Fruit fly (Drosophila melanogaster): ENCODE measurements around the gene Dad.

Gene Dad

DNA sequence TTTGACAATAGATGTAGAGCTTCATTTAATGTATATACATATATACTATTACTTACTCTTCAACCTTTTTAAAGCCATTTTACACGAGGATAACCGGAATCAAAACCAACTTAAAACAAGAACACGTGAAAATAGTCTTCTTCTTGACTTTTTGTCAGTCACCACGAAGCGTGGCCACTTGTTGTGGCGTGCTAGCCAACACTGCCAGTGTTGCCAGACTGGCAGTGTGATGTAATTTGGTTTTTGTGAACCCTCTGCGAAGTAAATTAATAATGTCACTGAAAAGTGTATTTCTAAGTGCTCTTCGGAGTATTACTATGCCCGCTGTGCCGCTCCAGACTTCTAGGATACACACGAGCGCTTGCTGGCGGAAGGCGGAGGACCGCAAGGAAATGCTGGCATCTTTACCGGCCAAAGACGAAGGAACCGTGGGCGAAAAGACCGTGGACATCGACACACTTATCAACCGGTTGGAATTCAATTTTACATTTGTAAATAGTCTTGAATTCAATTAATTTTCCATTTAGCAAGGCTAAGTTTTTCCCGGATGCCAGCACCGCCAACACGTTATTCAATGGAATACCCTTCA, 18.8 kb downstream of the Dad start, which contains the start of the genes Ns1 and mRpS11 (continued):
- TF ChIP-seq CG2678 (tag; optimal IDR thresholded peaks at IDR 0.05) = no peak
- no peak for TF ChIP-seq Rx (GFP tag; IDR thresholded peaks at IDR 0.05)
- no peak for TF ChIP-seq CkIIα-i1 (GFP tag; IDR thresholded peaks at IDR 0.05)
- peak; percentile 39 for TF ChIP-seq Hmr (GFP tag; optimal IDR thresholded peaks at IDR 0.05)
- no peak for TF ChIP-seq CG12744 (GFP tag; optimal IDR thresholded peaks at IDR 0.05)
- TF ChIP-seq CG7786 (GFP tag; optimal IDR thresholded peaks at IDR 0.05) = peak; percentile 55
- TF ChIP-seq MTF-1 (GFP tag; optimal IDR thresholded peaks at IDR 0.05; ENCODE audit: borderline replicate concordance) = no peak
- peak; percentile 4 for TF ChIP-seq CG4328 (GFP tag; optimal IDR thresholded peaks at IDR 0.05)
- peak; percentile 34 for TF ChIP-seq Dp (GFP tag; optimal IDR thresholded peaks at IDR 0.05)
- TF ChIP-seq CG17829 (tag; optimal IDR thresholded peaks at IDR 0.05) = peak; percentile 49
- TF ChIP-seq CG16863 (GFP tag; optimal IDR thresholded peaks at IDR 0.05) = no peak
- peak; percentile 2 for TF ChIP-seq Atf-2 (GFP tag; optimal IDR thresholded peaks at IDR 0.05)
- peak; percentile 95 for TF ChIP-seq scrt (GFP tag; optimal IDR thresholded peaks at IDR 0.05)
- peak; percentile 16 for TF ChIP-seq zen (tag; optimal IDR thresholded peaks at IDR 0.05)
- TF ChIP-seq jumu (GFP tag; optimal IDR thresholded peaks at IDR 0.05) = peak; percentile 60
- TF ChIP-seq Fer2 (tag; optimal IDR thresholded peaks at IDR 0.05) = no peak
- TF ChIP-seq maf-S (GFP tag; optimal IDR thresholded peaks at IDR 0.05) = no peak
- no peak for TF ChIP-seq CG7839 (tag; optimal IDR thresholded peaks at IDR 0.05)
- TF ChIP-seq lola (GFP tag; optimal IDR thresholded peaks at IDR 0.05) = no peak
- TF ChIP-seq Fer1 (GFP tag; optimal IDR thresholded peaks at IDR 0.05) = peak; percentile 40
- peak; percentile 96 for TF ChIP-seq kah (GFP tag; optimal IDR thresholded peaks at IDR 0.05)
- TF ChIP-seq CG2712 (tag; optimal IDR thresholded peaks at IDR 0.05) = peak; percentile 29
- TF ChIP-seq Hr51 (GFP tag; optimal IDR thresholded peaks at IDR 0.05) = no peak
- TF ChIP-seq dan (GFP tag; IDR thresholded peaks at IDR 0.05) = no peak
- no peak for TF ChIP-seq Deaf1 (tag; optimal IDR thresholded peaks at IDR 0.05)
- no peak for TF ChIP-seq CG8478 (optimal IDR thresholded peaks at IDR 0.05)
- peak; percentile 34 for TF ChIP-seq CG2116 (GFP tag; optimal IDR thresholded peaks at IDR 0.05)
- no peak for TF ChIP-seq D (optimal IDR thresholded peaks at IDR 0.05)
- TF ChIP-seq D (GFP tag; optimal IDR thresholded peaks at IDR 0.05) = no peak
- peak; percentile 23 for TF ChIP-seq CG9797 (GFP tag; optimal IDR thresholded peaks at IDR 0.05)
- peak; percentile 2 for TF ChIP-seq pb (GFP tag; optimal IDR thresholded peaks at IDR 0.05)
- TF ChIP-seq CG11560 (tag; IDR thresholded peaks at IDR 0.05) = no peak
- no peak for TF ChIP-seq CG32772 (GFP tag; IDR thresholded peaks at IDR 0.05)
- TF ChIP-seq Bgb (GFP tag; IDR thresholded peaks at IDR 0.05; ENCODE audit: partially characterized antibody) = peak; percentile 43; the same call in 1 of the 2 replicates
- TF ChIP-seq CG10959 (GFP tag; IDR thresholded peaks at IDR 0.05) = no peak
- peak; percentile 51 for TF ChIP-seq CG30403 (GFP tag; optimal IDR thresholded peaks at IDR 0.05)
- no peak for TF ChIP-seq CG10462 (GFP tag; optimal IDR thresholded peaks at IDR 0.05)
- TF ChIP-seq Myb (GFP tag; optimal IDR thresholded peaks at IDR 0.05) = peak; percentile 50
- no peak for TF ChIP-seq h (optimal IDR thresholded peaks at IDR 0.05)
- TF ChIP-seq CG12659 (GFP tag; optimal IDR thresholded peaks at IDR 0.05) = peak; percentile 69
- TF ChIP-seq lmd (GFP tag; IDR thresholded peaks at IDR 0.05) = no peak
- TF ChIP-seq CG33213 (GFP tag; optimal IDR thresholded peaks at IDR 0.05) = peak; percentile 44
- TF ChIP-seq tio (GFP tag; optimal IDR thresholded peaks at IDR 0.05) = no peak
- TF ChIP-seq luna (GFP tag; optimal IDR thresholded peaks at IDR 0.05) = no peak
- TF ChIP-seq CoRest (tag; optimal IDR thresholded peaks at IDR 0.05) = no peak
- TF ChIP-seq nmo (GFP tag; optimal IDR thresholded peaks at IDR 0.05) = peak; percentile 57
- no peak for TF ChIP-seq Hmx (GFP tag; optimal IDR thresholded peaks at IDR 0.05)
- TF ChIP-seq crol (GFP tag; IDR thresholded peaks at IDR 0.05) = no peak
- TF ChIP-seq Kr (GFP tag; optimal IDR thresholded peaks at IDR 0.05) = no peak
- no peak for TF ChIP-seq Oaz (GFP tag; IDR thresholded peaks at IDR 0.05)
- TF ChIP-seq br (optimal IDR thresholded peaks at IDR 0.05) = no peak
- no peak for TF ChIP-seq ATbp (GFP tag; optimal IDR thresholded peaks at IDR 0.05)

Data from whole organism, embryonic.